Worm (Caenorhabditis elegans): ENCODE data around the gene pnk-4.

The pnk-4 gene

ce11 chrX:5122369-5122768, 34.7 kb downstream of the pnk-4 start (continued):
- TF ChIP-seq mxl-3 (GFP tag; optimal IDR thresholded peaks at IDR 0.05) (peak; percentile 22), spr-1 (tag; optimal IDR thresholded peaks at IDR 0.05) (no peak), ztf-11 (tag; optimal IDR thresholded peaks at IDR 0.05) (no peak), F49E8.2 (tag; optimal IDR thresholded peaks at IDR 0.05; ENCODE audit: borderline replicate concordance) (no peak), duxl-1 (tag; optimal IDR thresholded peaks at IDR 0.05; ENCODE audit: poor library complexity) (no peak), spr-3 (GFP tag; optimal IDR thresholded peaks at IDR 0.05) (no peak), nhr-25 (tag; optimal IDR thresholded peaks at IDR 0.05; ENCODE audit: borderline replicate concordance, insufficient read depth) (no peak), snpc-1.2 (GFP tag; IDR thresholded peaks at IDR 0.05) (no peak), ceh-20 (GFP tag; IDR thresholded peaks at IDR 0.05) (peak; percentile 53; the same call in 1 of the 2 replicates), snpc-4 (tag; optimal IDR thresholded peaks at IDR 0.05) (no peak), dmd-6 (GFP tag; IDR thresholded peaks at IDR 0.05) (peak; percentile 80), F26F4.8 (GFP tag; conservative IDR thresholded peaks at IDR 0.05) (no peak), ceh-32 (tag; optimal IDR thresholded peaks at IDR 0.05; ENCODE audit: poor library complexity) (no peak), jun-1 (tag; optimal IDR thresholded peaks at IDR 0.05) (no peak), Y48G9A.11 (GFP tag; IDR thresholded peaks at IDR 0.05) (no peak), mes-2 (tag; optimal IDR thresholded peaks at IDR 0.05; ENCODE audit: poor library complexity, severe bottlenecking) (no peak), mdl-1 (tag; optimal IDR thresholded peaks at IDR 0.05) (peak in 1 of 2 experiments; percentile 45), F10B5.3 (tag; optimal IDR thresholded peaks at IDR 0.05) (no peak)

ce11 chrX:5122791-5123414, 35.3 kb downstream of the pnk-4 start:
- TF ChIP-seq Y75B8A.6 (GFP tag; IDR thresholded peaks at IDR 0.05) (no peak), pha-4 (GFP tag; IDR thresholded peaks at IDR 0.05) (no peak), pha-4 (tag; optimal IDR thresholded peaks at IDR 0.05) (peak; percentile 67), T20F7.1 (GFP tag; optimal IDR thresholded peaks at IDR 0.05) (no peak), nhr-6 (tag; optimal IDR thresholded peaks at IDR 0.05) (peak; percentile 2), egl-27 (tag; optimal IDR thresholded peaks at IDR 0.05) (no peak), vab-7 (GFP tag; IDR thresholded peaks at IDR 0.05) (no peak), mdt-29 (GFP tag; IDR thresholded peaks at IDR 0.05) (no peak), lin-29 (GFP tag; IDR thresholded peaks at IDR 0.05) (no peak), snpc-4 (tag; optimal IDR thresholded peaks at IDR 0.05) (no peak), zfp-3 (GFP tag; conservative IDR thresholded peaks at IDR 0.05) (no peak), nhr-77 (tag; optimal IDR thresholded peaks at IDR 0.05) (no peak), lin-39 (tag; optimal IDR thresholded peaks at IDR 0.05) (no peak), nhr-25 (tag; optimal IDR thresholded peaks at IDR 0.05; ENCODE audit: borderline replicate concordance, insufficient read depth) (peak; percentile 29), ZK546.5 (tag; optimal IDR thresholded peaks at IDR 0.05) (no peak), pqm-1 (tag; optimal IDR thresholded peaks at IDR 0.05) (peak; percentile 31), Y105C5A.15 (GFP tag; IDR thresholded peaks at IDR 0.05) (no peak), F49E8.2 (tag; optimal IDR thresholded peaks at IDR 0.05; ENCODE audit: borderline replicate concordance) (no peak), hmg-1.1 (GFP tag; IDR thresholded peaks at IDR 0.05) (peak; percentile 50; the same call in 1 of the 2 replicates), daf-8 (GFP tag; IDR thresholded peaks at IDR 0.05) (no peak), rbr-2 (tag; optimal IDR thresholded peaks at IDR 0.05) (peak; percentile 17), aha-1 (tag) (peak; percentile 81), nhr-28 (tag; optimal IDR thresholded peaks at IDR 0.05) (peak; percentile 36), daf-16 (GFP tag; optimal IDR thresholded peaks at IDR 0.05) (no peak), daf-16 (tag; optimal IDR thresholded peaks at IDR 0.05) (peak; percentile 47)
